Worm (Caenorhabditis elegans): ENCODE results near the gene Y39G8B.13.

ce11 chrII:13954979-13955378, 27.9 kb downstream of the Y39G8B.13 start:
- TF ChIP-seq flt-1 (GFP tag; IDR thresholded peaks at IDR 0.05) (no peak), ztf-23 (GFP tag; IDR thresholded peaks at IDR 0.05) (no peak), T22C8.4 (GFP tag; IDR thresholded peaks at IDR 0.05) (no peak), med-1 (GFP tag; optimal IDR thresholded peaks at IDR 0.05; ENCODE audit: insufficient read depth) (no peak)
